Worm (Caenorhabditis elegans) whole organism, young adult: Measurements from ENCODE around the gene F10D7.11.

Experiments
- F57A8.1 ChIP-seq: fragments of 200-800 bp; sonication (Bioruptor generic); optimal IDR thresholded peaks from 2 replicates; lab custom pipeline; 2018; ENCODE audit warnings: mild to moderate bottlenecking, missing genetic modification characterization, moderate library complexity, missing compliant biosample characterization
- Y56A3A.18 ChIP-seq: fragments of 200-800 bp; sonication (Bioruptor generic); IDR thresholded peaks from 2 replicates; pipeline ENCODE4 v1.3.6; 2022; ENCODE audit warnings: missing genetic modification reagents, missing genetic modification characterization, missing compliant biosample characterization
- ama-1 ChIP-seq, 3 experiments: fragments of 150-350 bp in 1 of 3; sonication (generic microtip) in 2 of 3; optimal IDR thresholded peaks; 2 replicates each; lab custom pipeline; 2014 to 2018; ENCODE audit warnings: missing biosample characterization in 2 of 3, missing genetic modification characterization in 2 of 3, missing genetic modification reagents in 2 of 3
- egl-44 ChIP-seq: fragments of 200-800 bp; sonication (Bioruptor generic); IDR thresholded peaks from 2 replicates; pipeline ENCODE4 v1.3.6; 2022; ENCODE audit warnings: missing genetic modification reagents, missing genetic modification characterization, missing compliant biosample characterization
- lir-1 ChIP-seq: fragments of 200-800 bp; sonication (Bioruptor generic); conservative IDR thresholded peaks from 2 replicates; pipeline ENCODE4 v1.3.6; 2022; ENCODE audit warnings: missing genetic modification reagents, missing genetic modification characterization, missing compliant biosample characterization
- madf-10 ChIP-seq: sonication (generic microtip); optimal IDR thresholded peaks from 2 replicates; lab custom pipeline; 2016; ENCODE audit warnings: mild to moderate bottlenecking, missing genetic modification characterization, missing compliant biosample characterization
- nfya-1 ChIP-seq: sonication (generic microtip); optimal IDR thresholded peaks from 2 replicates; lab custom pipeline; 2017; ENCODE audit warnings: antibody characterized with exemption, missing compliant biosample characterization, missing genetic modification characterization, borderline replicate concordance; ENCODE audit not compliant: insufficient read depth
- xnd-1 ChIP-seq: sonication (generic microtip); optimal IDR thresholded peaks from 2 replicates; lab custom pipeline; 2016; ENCODE audit warnings: missing genotype, missing genetic modification reagents, missing genetic modification characterization, missing compliant biosample characterization

DNA sequence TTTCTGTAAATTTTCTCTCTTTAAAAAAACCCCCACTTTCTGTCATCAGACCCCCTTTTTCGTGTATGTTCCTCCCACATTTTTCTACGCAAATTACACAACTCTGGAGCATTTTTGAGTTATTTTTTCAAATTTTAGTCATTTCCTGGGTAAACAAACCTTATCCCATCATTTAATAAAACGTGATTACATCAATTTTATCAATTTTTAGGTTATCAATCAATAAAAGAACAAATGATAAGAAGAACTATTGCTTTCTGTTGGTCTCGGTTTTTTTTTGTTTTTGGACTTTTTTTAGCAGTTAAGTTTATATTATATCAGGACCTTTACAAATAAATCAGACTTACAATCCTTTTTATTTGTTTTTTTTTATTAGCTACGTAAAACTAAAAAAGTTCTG is 26.3 kb upstream of the F10D7.11 start, which contains the start of gene C53C11.2:
- TF ChIP-seq xnd-1 = no peak
- TF ChIP-seq Y56A3A.18 (GFP tag; lab: Robert Waterston, UW) = no peak
- no peak for TF ChIP-seq madf-10 (tag; lab: Kevin White, UChicago)
- TF ChIP-seq F57A8.1 (GFP tag; lab: Kevin White, UChicago) = no peak
- TF ChIP-seq egl-44 (GFP tag; lab: Robert Waterston, UW) = no peak
- TF ChIP-seq ama-1 (optimal IDR thresholded peaks at IDR 0.05; lab: Kevin White, UChicago) = no peak
- no peak for TF ChIP-seq ama-1 (GFP tag; optimal IDR thresholded peaks at IDR 0.05; lab: Kevin White, UChicago)
- TF ChIP-seq nfya-1 (tag; lab: Kevin White, UChicago) = no peak
- no peak for TF ChIP-seq lir-1 (GFP tag; lab: Robert Waterston, UW)
